Fruit fly (Drosophila melanogaster): ENCODE results near the gene side.

The side gene

dm6 chr3R:27426702-27427101 is 10.6 kb downstream of the side start (continued):
- TF ChIP-seq CG13894 (tag; optimal IDR thresholded peaks at IDR 0.05): no peak
- TF ChIP-seq CG2678 (tag; optimal IDR thresholded peaks at IDR 0.05): peak; percentile 65
- TF ChIP-seq kay (GFP tag; optimal IDR thresholded peaks at IDR 0.05): no peak
- TF ChIP-seq gem (tag; optimal IDR thresholded peaks at IDR 0.05): peak; percentile 58
- peak; percentile 20 for TF ChIP-seq CG9817 (tag; optimal IDR thresholded peaks at IDR 0.05)
- TF ChIP-seq lmd (GFP tag; IDR thresholded peaks at IDR 0.05): peak; percentile 12; the same call in 1 of the 2 replicates
- peak in 1 of 2 experiments; percentile 2 for TF ChIP-seq dpn (GFP tag; optimal IDR thresholded peaks at IDR 0.05)
- TF ChIP-seq Gsc (GFP tag; IDR thresholded peaks at IDR 0.05): no peak
- no peak for TF ChIP-seq NC2α (GFP tag; optimal IDR thresholded peaks at IDR 0.05)
- no peak for TF ChIP-seq Six4 (GFP tag; optimal IDR thresholded peaks at IDR 0.05)
- TF ChIP-seq sr (GFP tag; IDR thresholded peaks at IDR 0.05): no peak
- TF ChIP-seq CG10959 (GFP tag; IDR thresholded peaks at IDR 0.05): no peak
- peak; percentile 7 for TF ChIP-seq bcd (GFP tag; optimal IDR thresholded peaks at IDR 0.05)
- peak; percentile 40; the same call in 1 of the 3 replicates for TF ChIP-seq CG11695 (GFP tag; IDR thresholded peaks at IDR 0.05)
- no peak for TF ChIP-seq CG10274 (GFP tag; optimal IDR thresholded peaks at IDR 0.05)
- peak; percentile 56 for TF ChIP-seq PHDP (tag; optimal IDR thresholded peaks at IDR 0.05)
- peak; percentile 11 for TF ChIP-seq CG15601 (tag; optimal IDR thresholded peaks at IDR 0.05)
- no peak for TF ChIP-seq cas (GFP tag; IDR thresholded peaks at IDR 0.05)
- TF ChIP-seq CG11093 (GFP tag; IDR thresholded peaks at IDR 0.05): no peak
- TF ChIP-seq ewg (GFP tag; optimal IDR thresholded peaks at IDR 0.05): peak; percentile 23
- no peak for TF ChIP-seq CG1647 (GFP tag; optimal IDR thresholded peaks at IDR 0.05)
- peak; percentile 57 for TF ChIP-seq CG2120 (GFP tag; optimal IDR thresholded peaks at IDR 0.05)
- TF ChIP-seq CG14014 (GFP tag; IDR thresholded peaks at IDR 0.05): 0 out of 2 replicates have a peak, but pooled peaks have one; percentile 21
- no peak for TF ChIP-seq HLH54F (GFP tag; optimal IDR thresholded peaks at IDR 0.05)
- no peak for TF ChIP-seq Nf-YA (GFP tag; IDR thresholded peaks at IDR 0.05)
- TF ChIP-seq jing (GFP tag; optimal IDR thresholded peaks at IDR 0.05): no peak
- peak; percentile 63; the same call in 2 of the 3 replicates for TF ChIP-seq dysf (GFP tag; IDR thresholded peaks at IDR 0.05)
- TF ChIP-seq nau (GFP tag; optimal IDR thresholded peaks at IDR 0.05): peak; percentile 6
- no peak for TF ChIP-seq Kr (GFP tag; optimal IDR thresholded peaks at IDR 0.05)
- TF ChIP-seq exex (tag; optimal IDR thresholded peaks at IDR 0.05): no peak
- TF ChIP-seq CG1603 (tag; optimal IDR thresholded peaks at IDR 0.05): peak; percentile 54
- no peak for TF ChIP-seq sima (GFP tag; optimal IDR thresholded peaks at IDR 0.05)
- no peak for TF ChIP-seq CG1832 (GFP tag; optimal IDR thresholded peaks at IDR 0.05)
- TF ChIP-seq dan (GFP tag; IDR thresholded peaks at IDR 0.05): no peak
- peak; percentile 45 for TF ChIP-seq Fer1 (GFP tag; optimal IDR thresholded peaks at IDR 0.05)
- no peak for TF ChIP-seq al (GFP tag; IDR thresholded peaks at IDR 0.05)
- TF ChIP-seq CG12391 (tag; optimal IDR thresholded peaks at IDR 0.05): peak; percentile 53
- TF ChIP-seq CG7839 (tag; optimal IDR thresholded peaks at IDR 0.05): peak; percentile 49
- TF ChIP-seq CG3995 (GFP tag; optimal IDR thresholded peaks at IDR 0.05): no peak
- no peak for TF ChIP-seq gsb (GFP tag; IDR thresholded peaks at IDR 0.05)
- peak; percentile 47 for TF ChIP-seq CG7556 (GFP tag; optimal IDR thresholded peaks at IDR 0.05)
- TF ChIP-seq lov (optimal IDR thresholded peaks at IDR 0.05): no peak
- no peak for TF ChIP-seq lov (GFP tag; IDR thresholded peaks at IDR 0.05)
- TF ChIP-seq CG10565 (GFP tag; optimal IDR thresholded peaks at IDR 0.05): no peak
- no peak for TF ChIP-seq CG6654 (GFP tag; optimal IDR thresholded peaks at IDR 0.05)
- TF ChIP-seq CG4404 (GFP tag; IDR thresholded peaks at IDR 0.05): no peak
- no peak for TF ChIP-seq so (GFP tag; IDR thresholded peaks at IDR 0.05)
- no peak for TF ChIP-seq ken (GFP tag; IDR thresholded peaks at IDR 0.05)
- TF ChIP-seq Hmr (GFP tag; optimal IDR thresholded peaks at IDR 0.05): peak; percentile 20
- no peak for TF ChIP-seq bbx (GFP tag; IDR thresholded peaks at IDR 0.05; ENCODE audit: partially characterized antibody)
- TF ChIP-seq YL-1 (GFP tag; optimal IDR thresholded peaks at IDR 0.05): no peak
- no peak for TF ChIP-seq CG6683 (GFP tag; optimal IDR thresholded peaks at IDR 0.05)
